Fruit fly (Drosophila melanogaster) whole organism, embryonic: ENCODE results near the gene ZIPIC.

Experiments used
- Ada2b ChIP-seq: fragments of 200-800 bp; sonication (Bioruptor generic); IDR thresholded peaks from 2 replicates; pipeline ENCODE4 v1.3.6; 2022; ENCODE audit warnings: missing biosample characterization, missing genetic modification characterization
- Aef1 ChIP-seq: fragments of 200-800 bp; sonication (Bioruptor generic); IDR thresholded peaks from 3 replicates; pipeline ENCODE4 v1.3.6; 2022; ENCODE audit warnings: missing biosample characterization, missing genetic modification characterization
- Awh ChIP-seq: fragments of 200-800 bp; sonication (Bioruptor generic); IDR thresholded peaks from 2 replicates; pipeline ENCODE4, ENCODE4 v1.3.6; 2022; ENCODE audit warnings: missing biosample characterization, missing genetic modification characterization
- CG11093 ChIP-seq: fragments of 200-800 bp; sonication (Bioruptor generic); IDR thresholded peaks from 3 replicates; pipeline ENCODE4 v1.3.6; 2022; ENCODE audit warnings: missing biosample characterization, missing genetic modification characterization
- CG11560 ChIP-seq: fragments of 200-800 bp; sonication (Bioruptor generic); IDR thresholded peaks from 3 replicates; pipeline ENCODE4 v1.3.6; 2022; ENCODE audit warnings: missing biosample characterization, missing genetic modification characterization
- CG14441 ChIP-seq: fragments of 200-800 bp; sonication (Bioruptor generic); IDR thresholded peaks from 2 replicates; pipeline ENCODE4 v1.3.6; 2022; ENCODE audit warnings: missing biosample characterization, missing genetic modification characterization
- CG15073 ChIP-seq: fragments of 200-800 bp; sonication (Bioruptor generic); optimal IDR thresholded peaks from 2 replicates; lab custom pipeline; 2016; ENCODE audit warnings: missing biosample characterization, missing genetic modification characterization
- CG17359 ChIP-seq: fragments of 200-800 bp; sonication (Bioruptor generic); optimal IDR thresholded peaks from 3 replicates; lab custom pipeline; 2018; ENCODE audit warnings: missing biosample characterization, mild to moderate bottlenecking, missing genetic modification characterization, moderate library complexity
- CG17829 ChIP-seq: fragments of 200-800 bp; optimal IDR thresholded peaks from 2 replicates; lab custom pipeline; 2019; ENCODE audit warnings: missing biosample characterization, mild to moderate bottlenecking, missing genetic modification characterization, moderate library complexity
- CG2129 ChIP-seq: fragments of 200-800 bp; sonication (Bioruptor generic); IDR thresholded peaks from 2 replicates; pipeline ENCODE4 v1.3.6; 2022; ENCODE audit warnings: missing biosample characterization, missing genetic modification characterization; ENCODE audit not compliant: partially characterized antibody
- CG30431 ChIP-seq: fragments of 200-800 bp; sonication (Bioruptor generic); optimal IDR thresholded peaks from 2 replicates; lab custom pipeline; 2017; ENCODE audit warnings: missing biosample characterization, missing genetic modification characterization
- CG31224 ChIP-seq: fragments of 200-800 bp; sonication (Bioruptor generic); IDR thresholded peaks from 2 replicates; pipeline ENCODE4 v1.3.6; 2022; ENCODE audit warnings: missing biosample characterization, missing genetic modification characterization
- CG31441 ChIP-seq: fragments of 200-800 bp; sonication (Bioruptor generic); IDR thresholded peaks from 2 replicates; pipeline ENCODE4 v1.3.6; 2022; ENCODE audit warnings: missing biosample characterization, missing genetic modification characterization
- CG4617 ChIP-seq: fragments of 200-800 bp; sonication (Bioruptor generic); optimal IDR thresholded peaks from 3 replicates; lab custom pipeline; 2016; ENCODE audit warnings: missing biosample characterization, missing genetic modification characterization, borderline replicate concordance
- CG4707 ChIP-seq: fragments of 200-800 bp; sonication (Bioruptor generic); optimal IDR thresholded peaks from 2 replicates; lab custom pipeline; 2018; ENCODE audit warnings: missing biosample characterization, mild to moderate bottlenecking, missing genetic modification characterization, moderate library complexity
- CG4730 ChIP-seq: fragments of 200-800 bp; sonication (Bioruptor generic); IDR thresholded peaks from 2 replicates; pipeline ENCODE4 v1.3.6; 2022; ENCODE audit warnings: missing biosample characterization, missing genetic modification characterization
- CG6272 ChIP-seq: fragments of 200-800 bp; sonication (Bioruptor generic); IDR thresholded peaks from 2 replicates; pipeline ENCODE4 v1.3.6; 2022; ENCODE audit warnings: missing biosample characterization, missing genetic modification characterization
- CG8944 ChIP-seq: fragments of 200-800 bp; sonication (Bioruptor generic); optimal IDR thresholded peaks from 3 replicates; lab custom pipeline; 2016; ENCODE audit warnings: missing biosample characterization, missing genetic modification characterization
- CG9727 ChIP-seq: fragments of 200-800 bp; sonication (Bioruptor generic); optimal IDR thresholded peaks from 3 replicates; lab custom pipeline; 2017; ENCODE audit warnings: missing biosample characterization, mild to moderate bottlenecking, missing genetic modification characterization
- CHES-1-like ChIP-seq: fragments of 200-800 bp; sonication (Bioruptor generic); optimal IDR thresholded peaks from 2 replicates; lab custom pipeline; 2016; ENCODE audit warnings: missing biosample characterization, missing genetic modification characterization
- CoRest ChIP-seq: fragments of 200-800 bp; sonication (Bioruptor generic); optimal IDR thresholded peaks from 3 replicates; lab custom pipeline; 2018; ENCODE audit warnings: missing biosample characterization, mild to moderate bottlenecking, missing genetic modification characterization, moderate library complexity
- Fer2 ChIP-seq: fragments of 200-800 bp; sonication (Bioruptor generic); optimal IDR thresholded peaks from 2 replicates; lab custom pipeline; 2018; ENCODE audit warnings: missing biosample characterization, mild to moderate bottlenecking, missing genetic modification characterization, moderate library complexity
- Fer3 ChIP-seq: fragments of 200-800 bp; sonication (Bioruptor generic); optimal IDR thresholded peaks from 2 replicates; lab custom pipeline; 2018; ENCODE audit warnings: missing biosample characterization, mild to moderate bottlenecking, missing genetic modification characterization, moderate library complexity
- Gug ChIP-seq: fragments of 200-800 bp; sonication (Bioruptor generic); IDR thresholded peaks from 4 replicates; pipeline ENCODE4 v1.3.6; 2022; ENCODE audit warnings: missing biosample characterization, missing genetic modification characterization
- H2.0 ChIP-seq: fragments of 200-800 bp; sonication (Bioruptor generic); IDR thresholded peaks from 2 replicates; pipeline ENCODE4 v1.3.6; 2022; ENCODE audit warnings: missing biosample characterization, missing genetic modification characterization
- HLH54F ChIP-seq: fragments of 200-800 bp; sonication (Bioruptor generic); optimal IDR thresholded peaks from 3 replicates; lab custom pipeline; 2016; ENCODE audit warnings: missing biosample characterization, missing genetic modification characterization
- Hand ChIP-seq: fragments of 200-800 bp; sonication (Bioruptor generic); optimal IDR thresholded peaks from 2 replicates; lab custom pipeline; 2017; ENCODE audit warnings: mild to moderate bottlenecking, missing biosample characterization, missing genetic modification reagents, missing genetic modification characterization
- Hr78 ChIP-seq, 2 experiments: fragments of 200-800 bp in 1 of 2; fragments of >200 bp in 1 of 2; sonication (Bioruptor generic) in 1 of 2; optimal IDR thresholded peaks; 2 replicates each; lab custom pipeline; 2017 to 2019; ENCODE audit warnings: missing biosample characterization in 2 of 2, missing genetic modification characterization in 2 of 2, mild to moderate bottlenecking in 1 of 2, moderate library complexity in 1 of 2
- Lim3 ChIP-seq: fragments of 200-800 bp; sonication (Bioruptor generic); IDR thresholded peaks from 2 replicates; pipeline ENCODE4 v1.3.6; 2022; ENCODE audit warnings: missing biosample characterization, missing genetic modification characterization
- Mad ChIP-seq: fragments of 200-800 bp; sonication (Bioruptor generic); optimal IDR thresholded peaks from 2 replicates; lab custom pipeline; 2016; ENCODE audit warnings: missing biosample characterization, missing genetic modification characterization
- Myb ChIP-seq: fragments of 200-800 bp; sonication (Bioruptor generic); optimal IDR thresholded peaks from 2 replicates; lab custom pipeline; 2016; ENCODE audit warnings: missing biosample characterization, missing genetic modification characterization
- NC2β ChIP-seq: fragments of 200-800 bp; sonication (Bioruptor generic); optimal IDR thresholded peaks from 2 replicates; lab custom pipeline; 2016; ENCODE audit warnings: missing biosample characterization, missing genetic modification characterization
- Nf-YA ChIP-seq: fragments of 200-800 bp; sonication (Bioruptor generic); IDR thresholded peaks from 2 replicates; pipeline ENCODE4 v1.3.6; 2022; ENCODE audit warnings: missing biosample characterization, missing genetic modification characterization
- PHDP ChIP-seq: fragments of 200-800 bp; sonication (Bioruptor generic); optimal IDR thresholded peaks from 3 replicates; lab custom pipeline; 2018; ENCODE audit warnings: missing biosample characterization, mild to moderate bottlenecking, missing genetic modification characterization, moderate library complexity
- Ptx1 ChIP-seq: fragments of 200-800 bp; sonication (Bioruptor generic); IDR thresholded peaks from 2 replicates; pipeline ENCODE4 v1.3.6; 2022; ENCODE audit warnings: missing biosample characterization, missing genetic modification characterization
- ac ChIP-seq: fragments of 200-800 bp; sonication (Bioruptor generic); optimal IDR thresholded peaks from 3 replicates; lab custom pipeline; 2017; ENCODE audit warnings: missing biosample characterization, mild to moderate bottlenecking, missing genetic modification characterization
- ara ChIP-seq: fragments of 200-800 bp; sonication (Bioruptor generic); IDR thresholded peaks from 2 replicates; pipeline ENCODE4 v1.3.6; 2022; ENCODE audit warnings: missing biosample characterization, missing genetic modification characterization
- crol ChIP-seq: fragments of 200-800 bp; sonication (Bioruptor generic); IDR thresholded peaks from 2 replicates; pipeline ENCODE4 v1.3.6; 2022; ENCODE audit warnings: missing biosample characterization, missing genetic modification characterization
- dati ChIP-seq: fragments of 200-800 bp; sonication (Bioruptor generic); IDR thresholded peaks from 2 replicates; pipeline ENCODE4 v1.3.6; 2022; ENCODE audit warnings: missing biosample characterization, missing genetic modification characterization
- dpn ChIP-seq, 2 experiments: fragments of 200-800 bp; sonication (Bioruptor generic); optimal IDR thresholded peaks; 3 replicates each; lab custom pipeline; 2016; ENCODE audit warnings: missing biosample characterization in 2 of 2, missing genetic modification characterization in 2 of 2
- h ChIP-seq: fragments of >200 bp; optimal IDR thresholded peaks from 2 replicates; lab custom pipeline; 2017
- maf-S ChIP-seq: fragments of 200-800 bp; sonication (Bioruptor generic); optimal IDR thresholded peaks from 2 replicates; lab custom pipeline; 2016; ENCODE audit warnings: missing biosample characterization, missing genetic modification characterization
- mirr ChIP-seq: fragments of 200-800 bp; sonication (Bioruptor generic); optimal IDR thresholded peaks from 3 replicates; lab custom pipeline; 2018; ENCODE audit warnings: missing biosample characterization, mild to moderate bottlenecking, missing genetic modification characterization
- mld ChIP-seq: fragments of 200-800 bp; sonication (Bioruptor generic); IDR thresholded peaks from 3 replicates; pipeline ENCODE4 v1.3.6; 2022; ENCODE audit warnings: missing biosample characterization, missing genetic modification characterization; ENCODE audit not compliant: partially characterized antibody
- oc ChIP-seq: fragments of 200-800 bp; sonication (Bioruptor generic); optimal IDR thresholded peaks from 2 replicates; lab custom pipeline; 2018; ENCODE audit warnings: missing biosample characterization, mild to moderate bottlenecking, missing genetic modification characterization, moderate library complexity
- onecut ChIP-seq: fragments of 200-800 bp; sonication (Bioruptor generic); IDR thresholded peaks from 2 replicates; pipeline ENCODE4 v1.3.6; 2022; ENCODE audit warnings: missing biosample characterization, missing genetic modification characterization
- pfk ChIP-seq: fragments of 200-800 bp; sonication (Bioruptor generic); optimal IDR thresholded peaks from 2 replicates; lab custom pipeline; 2018; ENCODE audit warnings: missing biosample characterization, mild to moderate bottlenecking, missing genetic modification characterization, moderate library complexity
- pita ChIP-seq: fragments of 200-800 bp; sonication (Bioruptor generic); optimal IDR thresholded peaks from 2 replicates; lab custom pipeline; 2017; ENCODE audit warnings: missing biosample characterization, mild to moderate bottlenecking, missing genetic modification characterization
- pzg ChIP-seq: fragments of 200-800 bp; sonication (Bioruptor generic); optimal IDR thresholded peaks from 3 replicates; lab custom pipeline; 2018; ENCODE audit warnings: missing biosample characterization, mild to moderate bottlenecking, missing genetic modification characterization, moderate library complexity
- trem ChIP-seq: fragments of 200-800 bp; optimal IDR thresholded peaks from 3 replicates; lab custom pipeline; 2019; ENCODE audit warnings: missing biosample characterization, mild to moderate bottlenecking, missing genetic modification characterization, moderate library complexity
- vfl ChIP-seq: fragments of 200-800 bp; sonication (Bioruptor generic); optimal IDR thresholded peaks from 2 replicates; lab custom pipeline; 2016; ENCODE audit warnings: missing biosample characterization, missing genetic modification characterization

ZIPIC gene

dm6 chr3R:29997607-29998236, 38.9 kb downstream of the ZIPIC start, which contains the start of the genes CG15525 and CG11504 (continued):
- TF ChIP-seq Mad: peak; percentile 50
- peak; percentile 43 for TF ChIP-seq CG17829 (tag; lab: Kevin White, UChicago)
- TF ChIP-seq pita (GFP tag; lab: Kevin White, UChicago): no peak
- TF ChIP-seq CG15073 (GFP tag; lab: Kevin White, UChicago): no peak
- TF ChIP-seq CG30431 (GFP tag; lab: Kevin White, UChicago): no peak
- peak; percentile 81 for TF ChIP-seq crol (GFP tag; lab: Robert Waterston, UW)
- TF ChIP-seq CG31224 (GFP tag; lab: Robert Waterston, UW): no peak
- TF ChIP-seq Lim3 (GFP tag; lab: Robert Waterston, UW): no peak
- TF ChIP-seq CG11560 (tag; lab: Robert Waterston, UW): peak; percentile 59; the same call in 2 of the 3 replicates
- TF ChIP-seq oc (tag; lab: Kevin White, UChicago): no peak
- TF ChIP-seq mld (GFP tag; lab: Robert Waterston, UW): 0 out of 3 replicates have a peak, but pooled peaks have one; percentile 71
- TF ChIP-seq H2.0 (GFP tag; lab: Robert Waterston, UW): peak; percentile 21; the same call in 1 of the 2 replicates
- TF ChIP-seq Gug (GFP tag; lab: Robert Waterston, UW): peak; percentile 75; the same call in 3 of the 4 replicates
- peak; percentile 8 for TF ChIP-seq CG8944
- no peak for TF ChIP-seq ara (GFP tag; lab: Robert Waterston, UW)
- TF ChIP-seq Awh (GFP tag; lab: Robert Waterston, UW): no peak
- TF ChIP-seq CG4617 (GFP tag; lab: Kevin White, UChicago): peak; percentile 96
- peak; percentile 3 for TF ChIP-seq NC2β (GFP tag; lab: Kevin White, UChicago)
- TF ChIP-seq CG6272: peak; percentile 66
- TF ChIP-seq Hand (GFP tag; lab: Kevin White, UChicago): no peak
- TF ChIP-seq Ada2b: peak; percentile 36; the same call in 1 of the 2 replicates
- peak; percentile 43; the same call in 1 of the 2 replicates for TF ChIP-seq Nf-YA (GFP tag; lab: Robert Waterston, UW)
- TF ChIP-seq ac: no peak
- peak; percentile 78 for TF ChIP-seq CG2129 (GFP tag; lab: Robert Waterston, UW)
- TF ChIP-seq onecut: peak; percentile 60
- TF ChIP-seq Ptx1 (GFP tag; lab: Robert Waterston, UW): peak; percentile 85
- TF ChIP-seq Myb (GFP tag; lab: Kevin White, UChicago): no peak
- no peak for TF ChIP-seq maf-S (GFP tag; lab: Kevin White, UChicago)
- TF ChIP-seq CG31441: no peak
- no peak for TF ChIP-seq mirr (GFP tag; lab: Kevin White, UChicago)
- TF ChIP-seq pzg (GFP tag; lab: Kevin White, UChicago): peak; percentile 63
- TF ChIP-seq Aef1 (GFP tag; lab: Robert Waterston, UW): peak; percentile 78
- no peak for TF ChIP-seq Fer3
- TF ChIP-seq PHDP (tag; lab: Kevin White, UChicago): no peak
- no peak for TF ChIP-seq CG11093 (GFP tag; lab: Robert Waterston, UW)
- TF ChIP-seq CG9727 (GFP tag; lab: Kevin White, UChicago): peak; percentile 25
- peak; percentile 34 for TF ChIP-seq vfl (GFP tag; lab: Kevin White, UChicago)
- TF ChIP-seq Hr78 (GFP tag; optimal IDR thresholded peaks at IDR 0.05; lab: Kevin White, UChicago): no peak
- peak; percentile 50 for TF ChIP-seq CoRest (tag; lab: Kevin White, UChicago)
- TF ChIP-seq h: no peak
- TF ChIP-seq trem: peak; percentile 85
- TF ChIP-seq pfk: no peak
- TF ChIP-seq CG4707 (GFP tag; lab: Kevin White, UChicago): no peak
- no peak for TF ChIP-seq dati
- TF ChIP-seq CG17359 (tag; lab: Kevin White, UChicago): peak; percentile 45
- TF ChIP-seq CHES-1-like: peak; percentile 64
- peak; percentile 24; the same call in 1 of the 2 replicates for TF ChIP-seq CG4730 (GFP tag; lab: Robert Waterston, UW)
- TF ChIP-seq Fer2: no peak
- TF ChIP-seq CG14441 (GFP tag; lab: Robert Waterston, UW): peak; percentile 65
- peak; percentile 47 for TF ChIP-seq HLH54F (GFP tag; lab: Kevin White, UChicago)
- peak; percentile 68 to 75 for TF ChIP-seq dpn (GFP tag; optimal IDR thresholded peaks at IDR 0.05; lab: Kevin White, UChicago)
